Worm (Caenorhabditis elegans): ENCODE data around the gene mmad-1.
"Not testable (repeated sequence)": the region's sequence is repeated elsewhere in the genome, so short reads cannot be mapped to it uniquely, and the experiment has no call there.

The mmad-1 gene

ce11 chrIII:13501599-13501998 is 47.2 kb downstream of the mmad-1 start, which contains the start of gene T28A8.5:
TSS of gene T28A8.5 (plus strand) at chrIII:13501630.
- TF ChIP-seq sma-9 (GFP tag; optimal IDR thresholded peaks at IDR 0.05) (no peak), sma-9 (tag; optimal IDR thresholded peaks at IDR 0.05) (no peak), dmd-4 (tag; optimal IDR thresholded peaks at IDR 0.05) (no peak), elt-1 (tag; optimal IDR thresholded peaks at IDR 0.05) (no peak), ceh-16 (tag; optimal IDR thresholded peaks at IDR 0.05) (no peak), ama-1 (optimal IDR thresholded peaks at IDR 0.05) (no peak), sma-3 (GFP tag; optimal IDR thresholded peaks at IDR 0.05) (no peak), mab-5 (tag; optimal IDR thresholded peaks at IDR 0.05) (no peak), aly-2 (tag; optimal IDR thresholded peaks at IDR 0.05) (no peak), ztf-4 (tag; optimal IDR thresholded peaks at IDR 0.05) (no peak), lin-13 (GFP tag; optimal IDR thresholded peaks at IDR 0.05) (no peak), mbf-1 (tag; optimal IDR thresholded peaks at IDR 0.05) (no peak), C34F6.9 (tag; optimal IDR thresholded peaks at IDR 0.05) (no peak), snpc-4 (tag; optimal IDR thresholded peaks at IDR 0.05) (no peak), nhr-25 (tag; optimal IDR thresholded peaks at IDR 0.05) (no peak), zag-1 (tag; optimal IDR thresholded peaks at IDR 0.05) (no peak), elt-3 (tag; optimal IDR thresholded peaks at IDR 0.05) (no peak)

- TF ChIP-seq sem-4, nhr-77, mbf-1 (tag; optimal IDR thresholded peaks at IDR 0.05): not testable (repeated sequence)
Observed at ce11 chrIII:13498899-13499298, 49.9 kb downstream of the mmad-1 start, which contains the start of gene T28A8.6. TSS of gene T28A8.6 (plus strand) at chrIII:13499199.
